Worm (Caenorhabditis elegans): ENCODE measurements around the gene T26C12.1.

- TF ChIP-seq ama-1 (optimal IDR thresholded peaks at IDR 0.05) (no peak), nhr-11 (tag; optimal IDR thresholded peaks at IDR 0.05) (no peak), sea-2 (GFP tag; optimal IDR thresholded peaks at IDR 0.05) (no peak), fos-1 (tag; optimal IDR thresholded peaks at IDR 0.05) (no peak), hmg-11 (tag; optimal IDR thresholded peaks at IDR 0.05) (no peak), elt-1 (tag; optimal IDR thresholded peaks at IDR 0.05) (no peak), zag-1 (tag; optimal IDR thresholded peaks at IDR 0.05) (no peak), egl-27 (tag; optimal IDR thresholded peaks at IDR 0.05) (no peak), pha-4 (tag; optimal IDR thresholded peaks at IDR 0.05) (no peak), unc-62 (GFP tag; optimal IDR thresholded peaks at IDR 0.05) (no peak), R02D3.7 (tag; optimal IDR thresholded peaks at IDR 0.05) (no peak), lin-39 (tag; optimal IDR thresholded peaks at IDR 0.05) (no peak)
Observed at ce11 chrIV:3246873-3247272, 11.8 kb upstream of the T26C12.1 start.

Measured in whole organism, L3 larva.